Worm (Caenorhabditis elegans): Measurements from ENCODE around the gene hlh-34.

ce11 chrV:13724781-13725180 is 17.6 kb upstream of the hlh-34 start, which contains the start of gene F35E12.2:
- TF ChIP-seq mxl-3 (GFP tag; optimal IDR thresholded peaks at IDR 0.05) (no peak), arid-1 (GFP tag; conservative IDR thresholded peaks at IDR 0.05) (no peak), F49E8.2 (tag; optimal IDR thresholded peaks at IDR 0.05; ENCODE audit: borderline replicate concordance) (no peak), lin-13 (GFP tag; optimal IDR thresholded peaks at IDR 0.05) (no peak), egl-27 (tag; optimal IDR thresholded peaks at IDR 0.05) (no peak), unc-62 (GFP tag; optimal IDR thresholded peaks at IDR 0.05 in 1 of 2) (no peak), unc-62 (tag; optimal IDR thresholded peaks at IDR 0.05) (no peak), pha-4 (GFP tag; IDR thresholded peaks at IDR 0.05) (no peak), pha-4 (tag; optimal IDR thresholded peaks at IDR 0.05) (no peak), ceh-32 (tag; optimal IDR thresholded peaks at IDR 0.05; ENCODE audit: poor library complexity) (no peak)
